Fruit fly (Drosophila melanogaster): ENCODE measurements around the gene kuz.

dm6 chr2L:13531785-13532184 lies 18.2 kb upstream of the kuz start, which contains the start of gene CG33644:
- TF ChIP-seq H15 (GFP tag; IDR thresholded peaks at IDR 0.05) (no peak), dpn (GFP tag; optimal IDR thresholded peaks at IDR 0.05) (no peak)
